Fruit fly (Drosophila melanogaster) whole organism, wandering third instar larva: Measurements from ENCODE around the gene CG8086.
A peak's percentile ranks its signal among the peaks of the same experiment; 100 is the strongest.

Source experiments
- Abd-B ChIP-seq: fragments of >200 bp; optimal IDR thresholded peaks from 2 replicates; lab custom pipeline; 2017; ENCODE audit warnings: missing biosample characterization, missing genetic modification characterization
- CG32264 ChIP-seq: fragments of 200-800 bp; sonication (Bioruptor generic); optimal IDR thresholded peaks from 2 replicates; lab custom pipeline; 2016; ENCODE audit warnings: missing biosample characterization, missing genetic modification characterization
- CG9705 ChIP-seq: fragments of 200-800 bp; sonication (Bioruptor generic); optimal IDR thresholded peaks from 2 replicates; lab custom pipeline; 2018; ENCODE audit warnings: missing biosample characterization, mild to moderate bottlenecking, missing genetic modification characterization
- CrebA ChIP-seq: fragments of 200-800 bp; sonication (Bioruptor generic); optimal IDR thresholded peaks from 2 replicates; lab custom pipeline; 2016; ENCODE audit warnings: missing biosample characterization, mild to moderate bottlenecking, missing genetic modification characterization, borderline replicate concordance
- Dfd ChIP-seq: fragments of >200 bp; optimal IDR thresholded peaks from 2 replicates; lab custom pipeline; 2017; ENCODE audit warnings: missing biosample characterization, missing genetic modification characterization
- Dif ChIP-seq: fragments of 200-275, 200-300 bp; sonication (Bioruptor generic); optimal IDR thresholded peaks from 2 replicates; lab custom pipeline; 2018; ENCODE audit warnings: missing biosample characterization, missing genetic modification characterization; ENCODE audit not compliant: partially characterized antibody
- GATAd ChIP-seq: sonication (Bioruptor generic); optimal IDR thresholded peaks from 2 replicates; lab custom pipeline; 2016; ENCODE audit warnings: missing biosample characterization, missing genetic modification characterization
- HLH106 ChIP-seq: fragments of 200-800 bp; optimal IDR thresholded peaks from 3 replicates; lab custom pipeline; 2019; ENCODE audit warnings: missing biosample characterization, mild to moderate bottlenecking, missing genetic modification characterization, moderate library complexity
- Hnf4 ChIP-seq: fragments of 200-800 bp; sonication (Bioruptor generic); optimal IDR thresholded peaks from 2 replicates; lab custom pipeline; 2016; ENCODE audit warnings: missing biosample characterization, mild to moderate bottlenecking, missing genetic modification characterization
- Hr78 ChIP-seq: fragments of >200 bp; optimal IDR thresholded peaks from 2 replicates; lab custom pipeline; 2017; ENCODE audit warnings: missing biosample characterization, missing genetic modification characterization
- Hr83 ChIP-seq: fragments of 200-300 bp; sonication (Bioruptor generic); optimal IDR thresholded peaks from 2 replicates; lab custom pipeline; 2016; ENCODE audit warnings: missing biosample characterization, mild to moderate bottlenecking, missing genetic modification characterization, moderate library complexity; ENCODE audit not compliant: poor library complexity, severe bottlenecking
- Jra ChIP-seq: sonication (Bioruptor generic); optimal IDR thresholded peaks from 2 replicates; lab custom pipeline; 2016; ENCODE audit warnings: missing biosample characterization, missing genetic modification characterization
- Mio ChIP-seq: sonication (Bioruptor generic); optimal IDR thresholded peaks from 2 replicates; lab custom pipeline; 2016; ENCODE audit warnings: missing biosample characterization, missing genetic modification characterization
- Myc ChIP-seq: fragments of >200 bp; optimal IDR thresholded peaks from 2 replicates; lab custom pipeline; 2017
- N ChIP-seq: fragments of >200 bp; optimal IDR thresholded peaks from 2 replicates; lab custom pipeline; 2018; ENCODE audit warnings: missing biosample characterization, missing external identifiers, missing genetic modification characterization
- OdsH ChIP-seq: fragments of 200-800 bp; sonication (Bioruptor generic); optimal IDR thresholded peaks from 2 replicates; lab custom pipeline; 2016; ENCODE audit warnings: missing biosample characterization, mild to moderate bottlenecking, missing genetic modification characterization
- Rel ChIP-seq, 2 experiments: fragments of 200-800 bp; sonication (Bioruptor generic) in 1 of 2; optimal IDR thresholded peaks; 2 replicates in 1 of 2; 3 replicates in 1 of 2; lab custom pipeline; 2016 to 2019; ENCODE audit warnings: mild to moderate bottlenecking in 2 of 2, missing biosample characterization in 2 of 2, missing genetic modification characterization in 2 of 2, moderate library complexity in 1 of 2
- Sp1 ChIP-seq: fragments of 200-800 bp; sonication (Bioruptor generic); optimal IDR thresholded peaks from 3 replicates; lab custom pipeline; 2019; ENCODE audit warnings: missing biosample characterization, mild to moderate bottlenecking, missing genetic modification characterization, moderate library complexity
- Vsx2 ChIP-seq: fragments of 200-300, 225-300 bp; sonication (Bioruptor generic); optimal IDR thresholded peaks from 2 replicates; lab custom pipeline; 2018; ENCODE audit warnings: missing biosample characterization, missing genetic modification characterization; ENCODE audit not compliant: partially characterized antibody
- br ChIP-seq: fragments of 200-800 bp; sonication (Bioruptor generic); optimal IDR thresholded peaks from 2 replicates; lab custom pipeline; 2016; ENCODE audit warnings: missing biosample characterization, missing genetic modification characterization
- brk ChIP-seq: fragments of 200-800 bp; sonication (Bioruptor generic); optimal IDR thresholded peaks from 2 replicates; lab custom pipeline; 2016; ENCODE audit warnings: missing biosample characterization, mild to moderate bottlenecking, missing genetic modification characterization
- dl ChIP-seq, 2 experiments: fragments of 175-275, 200-275 bp in 1 of 2; fragments of 200-275 bp in 1 of 2; sonication (Bioruptor generic); optimal IDR thresholded peaks; lab custom pipeline; 2018; ENCODE audit warnings: mild to moderate bottlenecking in 2 of 2, missing biosample characterization in 2 of 2, missing genetic modification characterization in 2 of 2, moderate library complexity in 2 of 2; ENCODE audit not compliant: partially characterized antibody in 2 of 2, insufficient read depth in 1 of 2
- dmrt93B ChIP-seq: fragments of 200-800 bp; sonication (Bioruptor generic); optimal IDR thresholded peaks from 2 replicates; lab custom pipeline; 2018; ENCODE audit warnings: missing biosample characterization, mild to moderate bottlenecking, missing genetic modification characterization
- dsf ChIP-seq: sonication (Bioruptor generic); optimal IDR thresholded peaks from 2 replicates; lab custom pipeline; 2016; ENCODE audit warnings: missing biosample characterization, missing genetic modification characterization, borderline replicate concordance
- ey ChIP-seq: fragments of 200-800 bp; sonication (Bioruptor generic); optimal IDR thresholded peaks from 2 replicates; lab custom pipeline; 2016; ENCODE audit warnings: missing biosample characterization, missing genetic modification characterization
- foxo ChIP-seq, 2 experiments: fragments of 200-800 bp; sonication (Bioruptor generic); optimal IDR thresholded peaks; 2 replicates in 1 of 2; 3 replicates in 1 of 2; lab custom pipeline; 2016 to 2017; ENCODE audit warnings: missing biosample characterization in 2 of 2, missing genetic modification characterization in 2 of 2
- fru ChIP-seq: fragments of 200-800 bp; sonication (Bioruptor generic); optimal IDR thresholded peaks from 3 replicates; lab custom pipeline; 2016; ENCODE audit warnings: missing biosample characterization, mild to moderate bottlenecking, missing genetic modification characterization
- h ChIP-seq: fragments of 200-800 bp; sonication (Bioruptor generic); optimal IDR thresholded peaks from 3 replicates; lab custom pipeline; 2016; ENCODE audit warnings: missing biosample characterization, mild to moderate bottlenecking, missing genetic modification characterization
- jim ChIP-seq: fragments of 175-275, 200-325 bp; sonication (Bioruptor generic); optimal IDR thresholded peaks from 2 replicates; lab custom pipeline; 2016; ENCODE audit warnings: missing biosample characterization, mild to moderate bottlenecking, missing genetic modification characterization
- lola ChIP-seq: fragments of >200 bp; optimal IDR thresholded peaks from 2 replicates; lab custom pipeline; 2017; ENCODE audit warnings: missing biosample characterization, missing genetic modification characterization
- pan ChIP-seq: fragments of >200 bp; optimal IDR thresholded peaks from 2 replicates; lab custom pipeline; 2017
- psq ChIP-seq: fragments of 200-800 bp; sonication (Bioruptor generic); optimal IDR thresholded peaks from 3 replicates; lab custom pipeline; 2017; ENCODE audit warnings: missing biosample characterization, mild to moderate bottlenecking, missing genetic modification characterization, moderate library complexity
- rgr ChIP-seq: fragments of 200-800 bp; sonication (Bioruptor generic); optimal IDR thresholded peaks from 3 replicates; lab custom pipeline; 2016; ENCODE audit warnings: missing biosample characterization, mild to moderate bottlenecking, missing genetic modification characterization
- sage ChIP-seq: fragments of 200-800 bp; sonication (Bioruptor generic); optimal IDR thresholded peaks from 2 replicates; lab custom pipeline; 2016; ENCODE audit warnings: missing biosample characterization, mild to moderate bottlenecking, missing genetic modification characterization
- sv ChIP-seq: fragments of 200-800 bp; sonication (Bioruptor generic); optimal IDR thresholded peaks from 3 replicates; lab custom pipeline; 2016; ENCODE audit warnings: missing biosample characterization, missing genetic modification characterization
- tai ChIP-seq: sonication (Bioruptor generic); optimal IDR thresholded peaks from 2 replicates; lab custom pipeline; 2016; ENCODE audit warnings: missing biosample characterization, missing genetic modification characterization
- usp ChIP-seq: fragments of >200 bp; optimal IDR thresholded peaks from 2 replicates; lab custom pipeline; 2017; ENCODE audit warnings: missing biosample characterization, missing genetic modification characterization
- woc ChIP-seq: sonication (Bioruptor generic); optimal IDR thresholded peaks from 2 replicates; lab custom pipeline; 2016; ENCODE audit warnings: missing biosample characterization, mild to moderate bottlenecking, missing genetic modification characterization

CG8086 gene

dm6 chr2L:8210468-8210867, 46.8 kb downstream of the CG8086 start:
- TF ChIP-seq fru (GFP tag; lab: Kevin White, UChicago) (no peak), Myc (no peak), sv (GFP tag; lab: Kevin White, UChicago) (no peak)

DNA sequence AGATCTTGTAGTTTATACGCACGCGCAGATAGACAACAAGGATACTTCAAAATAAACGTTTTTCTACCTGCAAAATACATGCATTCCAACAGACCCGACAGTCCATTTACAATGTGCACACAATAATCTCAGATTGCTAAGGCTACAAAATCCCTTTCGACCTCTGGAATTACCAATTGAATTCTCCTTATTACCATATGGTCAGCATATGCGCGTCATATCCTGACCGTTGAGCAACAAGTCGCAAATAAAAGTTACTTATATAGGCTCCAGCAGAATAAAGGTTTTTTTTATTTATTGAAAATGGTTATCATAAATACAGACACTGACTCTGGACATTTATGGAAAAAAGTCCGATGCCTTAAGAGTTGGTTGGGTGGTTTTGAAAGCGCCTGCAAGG, 47.9 kb downstream of the CG8086 start:
- TF ChIP-seq jim (GFP tag; lab: Kevin White, UChicago) (no peak), psq (GFP tag; lab: Kevin White, UChicago) (no peak), fru (GFP tag; lab: Kevin White, UChicago) (no peak), rgr (no peak), dl (GFP tag; optimal IDR thresholded peaks at IDR 0.05; lab: Kevin White, UChicago; ENCODE audit: insufficient read depth in 1 of 2, partially characterized antibody in 2 of 2) (no peak), dmrt93B (GFP tag; lab: Kevin White, UChicago) (no peak), HLH106 (tag; lab: Kevin White, UChicago) (no peak), Abd-B (GFP tag; lab: Kevin White, UChicago) (no peak), woc (GFP tag; lab: Kevin White, UChicago) (no peak), N (GFP tag; lab: Kevin White, UChicago) (no peak), Hnf4 (no peak)

dm6 chr2L:8205871-8206270, 51.4 kb downstream of the CG8086 start, which contains the start of gene CG8419:
TSS of gene CG8419 (plus strand) at chr2L:8206171.
- no peak for TF ChIP-seq Dif (GFP tag; lab: Kevin White, UChicago)
- no peak for TF ChIP-seq tai (GFP tag; lab: Kevin White, UChicago)
- no peak for TF ChIP-seq psq (GFP tag; lab: Kevin White, UChicago)
- TF ChIP-seq woc (GFP tag; lab: Kevin White, UChicago), result no peak
- no peak for TF ChIP-seq Hnf4
- no peak for TF ChIP-seq brk (GFP tag; lab: Kevin White, UChicago)
- no peak for TF ChIP-seq dl (GFP tag; optimal IDR thresholded peaks at IDR 0.05; lab: Kevin White, UChicago; ENCODE audit: insufficient read depth in 1 of 2, partially characterized antibody in 2 of 2)
- no peak for TF ChIP-seq Sp1 (GFP tag; lab: Kevin White, UChicago)
- no peak for TF ChIP-seq h (GFP tag; lab: Kevin White, UChicago)
- no peak for TF ChIP-seq sv (GFP tag; lab: Kevin White, UChicago)
- TF ChIP-seq rgr, result no peak
- TF ChIP-seq dsf (GFP tag; lab: Kevin White, UChicago), result no peak
- no peak for TF ChIP-seq OdsH (GFP tag; lab: Kevin White, UChicago)
- no peak for TF ChIP-seq Dfd
- no peak for TF ChIP-seq foxo (GFP tag; optimal IDR thresholded peaks at IDR 0.05; lab: Kevin White, UChicago)

DNA sequence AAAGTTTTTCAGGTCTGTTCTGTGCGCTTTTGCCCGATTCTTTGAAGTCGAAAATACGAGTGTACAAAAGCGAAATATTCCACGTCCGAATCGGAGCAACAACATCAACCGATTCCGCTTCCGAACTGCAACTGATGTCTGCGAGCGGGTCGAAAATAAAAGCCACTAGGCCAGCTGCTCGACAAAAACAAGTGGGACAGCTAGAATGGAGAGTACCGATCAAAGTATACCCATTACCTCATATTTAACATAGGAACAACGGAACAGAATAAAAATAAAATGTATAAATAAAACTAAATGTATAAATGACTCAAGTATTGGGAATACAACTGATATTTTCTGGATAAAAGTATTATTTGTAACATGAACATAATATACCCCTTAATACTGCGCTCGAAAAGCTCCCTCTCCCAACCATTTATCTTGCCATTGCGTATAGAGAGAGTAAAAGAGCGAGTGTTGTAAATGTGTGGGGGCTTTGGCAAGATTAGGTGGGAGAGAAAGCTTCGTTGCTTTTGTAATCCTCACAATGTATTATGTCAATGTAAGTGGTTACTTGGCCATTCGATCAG, 52.2 kb downstream of the CG8086 start, which contains the start of gene SLC5A11:
TSS of gene SLC5A11 (minus strand) at position 137 of the 572 bp plus-strand sequence.
- peak; percentile 99 for TF ChIP-seq psq (GFP tag; lab: Kevin White, UChicago)
- peak; percentile 98 for TF ChIP-seq CG32264 (GFP tag; lab: Kevin White, UChicago)
- peak; percentile 97 to 100 for TF ChIP-seq foxo (GFP tag; optimal IDR thresholded peaks at IDR 0.05; lab: Kevin White, UChicago)
- TF ChIP-seq Dif (GFP tag; lab: Kevin White, UChicago), result peak; percentile 66
- TF ChIP-seq woc (GFP tag; lab: Kevin White, UChicago), result peak; percentile 99
- TF ChIP-seq usp, result no peak
- no peak for TF ChIP-seq Abd-B (GFP tag; lab: Kevin White, UChicago)
- TF ChIP-seq jim (GFP tag; lab: Kevin White, UChicago), result no peak
- peak; percentile 98 for TF ChIP-seq fru (GFP tag; lab: Kevin White, UChicago)
- TF ChIP-seq Sp1 (GFP tag; lab: Kevin White, UChicago), result peak; percentile 97
- TF ChIP-seq rgr, result peak; percentile 90
- TF ChIP-seq CrebA, result no peak
- peak; percentile 8 to 60 for TF ChIP-seq dl (GFP tag; optimal IDR thresholded peaks at IDR 0.05; lab: Kevin White, UChicago; ENCODE audit: insufficient read depth in 1 of 2, partially characterized antibody in 2 of 2)
- TF ChIP-seq Hr78, result no peak
- peak; percentile 90 for TF ChIP-seq ey (GFP tag; lab: Kevin White, UChicago)
- TF ChIP-seq Dfd, result no peak
- TF ChIP-seq Hr83 (GFP tag; lab: Kevin White, UChicago), result peak; percentile 57
- TF ChIP-seq Rel (GFP tag; optimal IDR thresholded peaks at IDR 0.05; lab: Kevin White, UChicago), result peak; percentile 99
- TF ChIP-seq Rel (tag; optimal IDR thresholded peaks at IDR 0.05; lab: Kevin White, UChicago), result peak; percentile 91
- TF ChIP-seq pan, result peak; percentile 89
- no peak for TF ChIP-seq GATAd (GFP tag; lab: Kevin White, UChicago)
- peak; percentile 91 for TF ChIP-seq br
- TF ChIP-seq N (GFP tag; lab: Kevin White, UChicago), result no peak
- TF ChIP-seq Mio (GFP tag; lab: Kevin White, UChicago), result peak; percentile 47
- no peak for TF ChIP-seq lola
- TF ChIP-seq sv (GFP tag; lab: Kevin White, UChicago), result peak; percentile 94
- peak; percentile 99 for TF ChIP-seq sage (GFP tag; lab: Kevin White, UChicago)
- TF ChIP-seq OdsH (GFP tag; lab: Kevin White, UChicago), result peak; percentile 98
- peak; percentile 96 for TF ChIP-seq HLH106 (tag; lab: Kevin White, UChicago)
- TF ChIP-seq dmrt93B (GFP tag; lab: Kevin White, UChicago), result peak; percentile 92
- TF ChIP-seq dsf (GFP tag; lab: Kevin White, UChicago), result peak; percentile 63
- TF ChIP-seq Hnf4, result peak; percentile 91
- TF ChIP-seq tai (GFP tag; lab: Kevin White, UChicago), result no peak
- TF ChIP-seq CG9705 (GFP tag; lab: Kevin White, UChicago), result peak; percentile 80
- TF ChIP-seq h (GFP tag; lab: Kevin White, UChicago), result peak; percentile 100
- TF ChIP-seq Myc, result no peak
- no peak for TF ChIP-seq Vsx2 (GFP tag; lab: Kevin White, UChicago)
- peak; percentile 99 for TF ChIP-seq brk (GFP tag; lab: Kevin White, UChicago)
- peak; percentile 74 for TF ChIP-seq Jra (GFP tag; lab: Kevin White, UChicago)
